Worm (Caenorhabditis elegans) whole organism, L3 larva: ENCODE measurements around the gene srbc-31.

Source experiments
- elt-1 ChIP-seq: fragments of 150-350 bp; optimal IDR thresholded peaks from 2 replicates; lab custom pipeline; 2014; ENCODE audit warnings: missing biosample characterization, missing genetic modification characterization
- nhr-12 ChIP-seq: fragments of 150-350 bp; optimal IDR thresholded peaks from 2 replicates; lab custom pipeline; 2014; ENCODE audit warnings: missing biosample characterization, missing genetic modification characterization
- nhr-76 ChIP-seq: fragments of 150-350 bp; sonication (generic microtip); optimal IDR thresholded peaks from 5 replicates; lab custom pipeline; 2014; ENCODE audit warnings: missing biosample characterization, missing genetic modification characterization
- snpc-4 ChIP-seq: fragments of 150-350 bp; optimal IDR thresholded peaks from 2 replicates; lab custom pipeline; 2014; ENCODE audit warnings: missing biosample characterization, missing genetic modification characterization
- ztf-4 ChIP-seq: fragments of 150-350 bp; optimal IDR thresholded peaks from 2 replicates; lab custom pipeline; 2014; ENCODE audit warnings: missing biosample characterization, missing genetic modification characterization

DNA sequence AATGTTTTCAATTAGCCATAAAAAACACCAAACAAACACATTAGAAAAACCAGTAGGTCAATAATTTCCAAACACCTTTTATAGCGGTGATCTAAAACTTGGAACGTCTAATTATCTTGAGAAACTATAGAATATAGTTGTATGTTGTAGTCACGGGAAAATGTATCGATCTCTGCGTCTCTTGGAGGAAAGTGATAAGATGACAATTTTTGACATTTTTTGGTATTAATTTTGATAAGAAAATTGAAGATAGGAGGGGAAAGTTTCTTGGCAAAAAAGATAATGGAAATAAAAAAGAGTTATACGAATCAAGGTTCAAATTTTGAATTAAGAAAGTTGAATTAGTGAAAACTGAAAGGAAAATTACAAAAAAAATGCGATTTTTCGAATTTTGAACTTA, 28.3 kb upstream of the srbc-31 start:
- TF ChIP-seq elt-1 (tag; lab: Kevin White, UChicago) = no peak
- TF ChIP-seq nhr-12 (tag; lab: Kevin White, UChicago) = no peak
- TF ChIP-seq snpc-4 (tag; lab: Kevin White, UChicago) = no peak
- TF ChIP-seq nhr-76 (tag; lab: Kevin White, UChicago) = no peak
- TF ChIP-seq ztf-4 (tag; lab: Kevin White, UChicago) = no peak
